Worm (Caenorhabditis elegans) whole organism, early embryonic: ENCODE data around the gene C31B8.9.

Experiments used
- B0310.2 ChIP-seq: sonication (generic microtip); optimal IDR thresholded peaks from 2 replicates; lab custom pipeline; 2016; ENCODE audit warnings: mild to moderate bottlenecking, missing genetic modification characterization, missing compliant biosample characterization
- F13C5.2 ChIP-seq: sonication (generic microtip); optimal IDR thresholded peaks from 2 replicates; lab custom pipeline; 2017; ENCODE audit warnings: mild to moderate bottlenecking, missing genetic modification characterization, inconsistent platforms, missing compliant biosample characterization
- aly-1 ChIP-seq: sonication (generic microtip); optimal IDR thresholded peaks from 2 replicates; lab custom pipeline; 2016; ENCODE audit warnings: missing genetic modification characterization, missing compliant biosample characterization
- ama-1 ChIP-seq: fragments of 150-350 bp; optimal IDR thresholded peaks from 2 replicates; lab custom pipeline; 2014
- ceh-13 ChIP-seq: fragments of 200-800 bp; sonication (Bioruptor generic); optimal IDR thresholded peaks from 2 replicates; lab custom pipeline; 2018; ENCODE audit warnings: mild to moderate bottlenecking, missing genetic modification characterization, missing compliant biosample characterization
- ceh-36 ChIP-seq: sonication (generic microtip); optimal IDR thresholded peaks from 2 replicates; lab custom pipeline; 2016; ENCODE audit warnings: missing genetic modification characterization, inconsistent platforms, missing compliant biosample characterization
- ets-7 ChIP-seq: sonication (generic microtip); optimal IDR thresholded peaks from 2 replicates; lab custom pipeline; 2016; ENCODE audit warnings: missing genotype, missing genetic modification characterization, missing compliant biosample characterization
- flt-1 ChIP-seq: fragments of 200-800 bp; sonication (Bioruptor generic); IDR thresholded peaks from 2 replicates; pipeline ENCODE4 v1.3.6; 2022; ENCODE audit warnings: missing genetic modification characterization, missing compliant biosample characterization
- hmbx-1 ChIP-seq: sonication (generic microtip); optimal IDR thresholded peaks from 2 replicates; lab custom pipeline; 2016; ENCODE audit warnings: mild to moderate bottlenecking, missing genetic modification characterization, missing compliant biosample characterization
- hmg-4 ChIP-seq: fragments of 200-800 bp; sonication (Bioruptor generic); optimal IDR thresholded peaks from 2 replicates; lab custom pipeline; 2018; ENCODE audit warnings: mild to moderate bottlenecking, missing genetic modification characterization, missing compliant biosample characterization
- hnd-1 ChIP-seq: sonication (generic microtip); optimal IDR thresholded peaks from 2 replicates; lab custom pipeline; 2016; ENCODE audit warnings: missing genetic modification characterization, missing compliant biosample characterization
- pes-1 ChIP-seq: fragments of 200-800 bp; sonication (Bioruptor generic); IDR thresholded peaks from 2 replicates; pipeline ENCODE4 v1.3.6; 2022; ENCODE audit warnings: missing genetic modification reagents, missing genetic modification characterization, missing compliant biosample characterization
- scrt-1 ChIP-seq: fragments of 200-800 bp; sonication (Bioruptor generic); IDR thresholded peaks from 2 replicates; pipeline ENCODE4 v1.3.6; 2022; ENCODE audit warnings: missing genetic modification characterization, missing compliant biosample characterization
- sea-1 ChIP-seq: fragments of 200-800 bp; sonication (Bioruptor generic); conservative IDR thresholded peaks from 2 replicates; pipeline ENCODE4 v1.3.6; 2022; ENCODE audit warnings: missing genetic modification characterization, missing compliant biosample characterization
- tbx-11 ChIP-seq: fragments of 200-800 bp; sonication (Bioruptor generic); IDR thresholded peaks from 2 replicates; pipeline ENCODE4 v1.3.6; 2022; ENCODE audit warnings: missing genetic modification characterization, missing compliant biosample characterization
- tbx-37 ChIP-seq: fragments of 200-800 bp; sonication (Bioruptor generic); conservative IDR thresholded peaks from 2 replicates; pipeline ENCODE4 v1.3.6; 2022; ENCODE audit warnings: missing genetic modification reagents, missing genetic modification characterization, missing compliant biosample characterization
- tra-4 ChIP-seq: sonication (generic microtip); optimal IDR thresholded peaks from 2 replicates; lab custom pipeline; 2017; ENCODE audit warnings: missing genetic modification characterization, missing compliant biosample characterization

The C31B8.9 gene

DNA sequence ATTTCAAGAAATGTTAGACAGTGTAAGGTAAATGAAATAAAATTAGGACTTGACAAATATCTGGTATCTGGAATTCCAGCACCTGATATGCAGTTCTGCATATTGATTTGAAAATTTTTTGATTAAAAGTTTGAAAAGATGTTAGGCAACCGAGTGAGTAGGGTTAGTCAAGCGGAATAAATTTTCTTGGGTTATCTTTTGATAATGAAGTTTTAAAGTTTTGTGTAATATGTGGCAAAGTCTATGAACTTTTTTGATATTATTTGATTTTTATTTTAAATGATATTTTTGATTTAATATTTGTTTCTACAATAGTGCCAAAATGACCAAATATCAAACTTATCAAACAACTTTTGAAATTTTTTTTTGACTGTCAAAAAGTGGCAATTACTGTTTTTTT, 43.3 kb downstream of the C31B8.9 start, which contains the start of gene srh-241:
Gene srh-241, minus strand, starts transcription at position 101 of the 400 bp plus-strand sequence.
- TF ChIP-seq ets-7 (no peak), tbx-37 (no peak), scrt-1 (GFP tag; lab: Robert Waterston, UW) (no peak), tra-4 (tag; lab: Kevin White, UChicago) (no peak), tbx-11 (no peak), aly-1 (no peak), ceh-13 (GFP tag; lab: Kevin White, UChicago) (no peak), pes-1 (no peak), hmbx-1 (tag; lab: Kevin White, UChicago) (no peak), B0310.2 (tag; lab: Kevin White, UChicago) (no peak), sea-1 (no peak), hnd-1 (tag; lab: Kevin White, UChicago) (no peak), ama-1 (lab: Kevin White, UChicago) (no peak), ceh-36 (tag; lab: Kevin White, UChicago) (no peak), hmg-4 (GFP tag; lab: Kevin White, UChicago) (no peak), flt-1 (GFP tag; lab: Robert Waterston, UW) (no peak), F13C5.2 (tag; lab: Kevin White, UChicago) (no peak)

DNA sequence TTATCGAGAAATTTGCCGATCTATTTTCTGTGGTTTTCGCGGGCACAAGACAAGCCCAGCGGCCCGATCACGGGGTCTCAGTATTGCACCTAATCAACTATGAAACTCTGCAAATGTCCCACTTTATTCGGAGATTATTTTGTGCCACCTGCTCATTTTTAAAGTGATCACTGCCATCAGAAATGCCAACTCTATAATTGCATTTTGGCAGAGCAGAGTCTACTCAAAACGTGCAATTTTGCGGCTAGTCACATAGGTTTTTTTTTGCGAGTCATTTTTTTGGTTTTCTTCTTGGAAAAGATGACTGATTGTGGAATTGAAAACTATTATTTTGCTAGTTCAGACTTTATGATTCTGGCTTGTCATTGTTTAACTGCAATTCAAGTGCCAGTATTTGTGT, 47.9 kb downstream of the C31B8.9 start, which contains the start of gene srh-240:
Gene srh-240, plus strand, starts transcription at position 301 of the 400 bp plus-strand sequence.
- no peak for TF ChIP-seq F13C5.2 (tag; lab: Kevin White, UChicago)
- no peak for TF ChIP-seq hnd-1 (tag; lab: Kevin White, UChicago)
- TF ChIP-seq scrt-1 (GFP tag; lab: Robert Waterston, UW), result no peak
- no peak for TF ChIP-seq ets-7
- no peak for TF ChIP-seq hmg-4 (GFP tag; lab: Kevin White, UChicago)
- TF ChIP-seq tbx-11, result no peak
- no peak for TF ChIP-seq aly-1
- no peak for TF ChIP-seq sea-1
- no peak for TF ChIP-seq tra-4 (tag; lab: Kevin White, UChicago)
- no peak for TF ChIP-seq pes-1

DNA sequence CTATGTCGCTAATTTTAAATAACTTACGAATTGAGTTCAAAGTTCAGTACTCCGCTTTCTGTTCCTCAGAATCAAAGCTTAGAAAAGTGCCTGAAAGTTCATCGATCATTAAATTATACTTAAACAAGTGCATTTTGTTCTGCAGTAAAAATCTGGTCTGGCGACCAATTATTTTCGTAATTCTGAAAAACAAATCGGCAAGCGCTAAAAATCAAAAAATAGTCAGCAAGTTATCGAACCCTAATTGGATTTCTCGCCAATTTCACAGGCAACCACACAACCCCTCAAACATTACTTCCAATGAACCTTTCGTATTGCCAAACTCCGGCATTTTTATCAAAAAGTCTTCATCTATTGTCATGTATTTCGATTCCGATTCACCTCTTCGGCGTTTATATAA, 49.8 kb downstream of the C31B8.9 start, which contains the start of gene srh-272:
Gene srh-272, plus strand, starts transcription at position 301 of the 400 bp plus-strand sequence.
- TF ChIP-seq tbx-37 (no peak), F13C5.2 (tag; lab: Kevin White, UChicago) (no peak), flt-1 (GFP tag; lab: Robert Waterston, UW) (no peak), hmbx-1 (tag; lab: Kevin White, UChicago) (no peak), tbx-11 (no peak), ama-1 (lab: Kevin White, UChicago) (no peak), ceh-13 (GFP tag; lab: Kevin White, UChicago) (no peak), ceh-36 (tag; lab: Kevin White, UChicago) (no peak), hnd-1 (tag; lab: Kevin White, UChicago) (no peak), ets-7 (no peak), hmg-4 (GFP tag; lab: Kevin White, UChicago) (no peak), scrt-1 (GFP tag; lab: Robert Waterston, UW) (no peak), tra-4 (tag; lab: Kevin White, UChicago) (no peak), pes-1 (no peak), aly-1 (no peak), B0310.2 (tag; lab: Kevin White, UChicago) (no peak), sea-1 (no peak)

DNA sequence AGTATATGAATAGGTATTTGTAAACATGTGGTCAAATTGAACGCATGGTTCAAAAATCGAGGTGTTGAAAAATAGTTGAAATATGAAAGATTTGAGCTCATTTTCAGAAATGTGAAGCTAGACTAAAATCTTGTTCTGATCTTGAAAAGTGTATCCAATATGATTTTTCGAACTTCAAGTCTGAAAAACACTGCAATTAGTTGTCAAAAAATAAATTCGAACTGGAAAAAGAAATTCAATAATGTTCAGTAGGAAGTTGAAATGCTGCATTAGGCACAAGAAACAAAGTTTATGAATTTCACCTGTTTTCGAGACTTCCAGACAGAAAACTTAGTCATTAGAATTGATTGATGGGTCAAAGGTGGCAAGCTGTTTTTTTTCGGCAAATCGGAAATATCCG, 51.3 kb downstream of the C31B8.9 start, which contains the start of gene srh-270:
Gene srh-270, minus strand, starts transcription at position 101 of the 400 bp plus-strand sequence.
- TF ChIP-seq aly-1 (no peak), tra-4 (tag; lab: Kevin White, UChicago) (no peak), scrt-1 (GFP tag; lab: Robert Waterston, UW) (no peak), B0310.2 (tag; lab: Kevin White, UChicago) (no peak), ets-7 (no peak), ceh-36 (tag; lab: Kevin White, UChicago) (no peak), ama-1 (lab: Kevin White, UChicago) (no peak), tbx-37 (no peak)
